Worm (Caenorhabditis elegans) whole organism, midembryonic: ENCODE measurements around the gene F41H10.4.
"Not testable (repeated sequence)": the region's sequence is repeated elsewhere in the genome, so short reads cannot be mapped to it uniquely, and the experiment has no call there.

ENCODE experiments used
- T22C8.4 ChIP-seq: fragments of 200-800 bp; sonication (Bioruptor generic); IDR thresholded peaks from 2 replicates; pipeline ENCODE4 v1.3.6; 2022; ENCODE audit warnings: missing genetic modification characterization, missing compliant biosample characterization
- cog-1 ChIP-seq: sonication (generic microtip); optimal IDR thresholded peaks from 2 replicates; lab custom pipeline; 2016; ENCODE audit warnings: missing genetic modification characterization, missing compliant biosample characterization
- flt-1 ChIP-seq: fragments of 200-800 bp; sonication (Bioruptor generic); IDR thresholded peaks from 2 replicates; pipeline ENCODE4 v1.3.6; 2022; ENCODE audit warnings: missing genetic modification characterization, missing compliant biosample characterization
- tab-1 ChIP-seq: fragments of 200-800 bp; sonication (Bioruptor generic); IDR thresholded peaks from 2 replicates; pipeline ENCODE4 v1.3.6; 2022; ENCODE audit warnings: missing genetic modification characterization, missing compliant biosample characterization
- ztf-29 ChIP-seq: fragments of 200-800 bp; sonication (Bioruptor generic); IDR thresholded peaks from 2 replicates; pipeline ENCODE4 v1.3.6; 2022; ENCODE audit warnings: missing genetic modification reagents, missing genetic modification characterization, missing compliant biosample characterization

- not testable (repeated sequence) for TF ChIP-seq T22C8.4 (GFP tag; lab: Robert Waterston, UW); cog-1 (tag; lab: Kevin White, UChicago); flt-1 (GFP tag; lab: Robert Waterston, UW); ztf-29 (GFP tag; lab: Robert Waterston, UW); tab-1 (GFP tag; lab: Robert Waterston, UW)
These were observed 48.1 kb upstream of the F41H10.4 start, which contains the start of gene msp-65 for ce11 chrIV:5316223-5316622.
